Worm (Caenorhabditis elegans) whole organism, midembryonic: ENCODE results near the gene nhr-186.

Experiments used
- flt-1 ChIP-seq: fragments of 200-800 bp; sonication (Bioruptor generic); IDR thresholded peaks from 2 replicates; pipeline ENCODE4 v1.3.6; 2022; ENCODE audit warnings: missing genetic modification characterization, missing compliant biosample characterization
- klf-2 ChIP-seq: fragments of 200-800 bp; sonication (Bioruptor generic); conservative IDR thresholded peaks from 2 replicates; pipeline ENCODE4 v1.3.6; 2022; ENCODE audit warnings: missing genetic modification reagents, missing genetic modification characterization, missing compliant biosample characterization
- tab-1 ChIP-seq: fragments of 200-800 bp; sonication (Bioruptor generic); IDR thresholded peaks from 2 replicates; pipeline ENCODE4 v1.3.6; 2022; ENCODE audit warnings: missing genetic modification characterization, missing compliant biosample characterization
- ztf-23 ChIP-seq: fragments of 200-800 bp; sonication (Bioruptor generic); IDR thresholded peaks from 2 replicates; pipeline ENCODE4 v1.3.6; 2022; ENCODE audit warnings: missing genetic modification reagents, missing genetic modification characterization, missing compliant biosample characterization
- ztf-29 ChIP-seq: fragments of 200-800 bp; sonication (Bioruptor generic); IDR thresholded peaks from 2 replicates; pipeline ENCODE4 v1.3.6; 2022; ENCODE audit warnings: missing genetic modification reagents, missing genetic modification characterization, missing compliant biosample characterization

- no peak for TF ChIP-seq ztf-23
- TF ChIP-seq klf-2 (GFP tag; lab: Robert Waterston, UW): no peak
- no peak for TF ChIP-seq flt-1 (GFP tag; lab: Robert Waterston, UW)
- no peak for TF ChIP-seq tab-1 (GFP tag; lab: Robert Waterston, UW)
- no peak for TF ChIP-seq ztf-29 (GFP tag; lab: Robert Waterston, UW)
Observed at ce11 chrV:3870359-3870758, 15.6 kb upstream of the nhr-186 start.
